Worm (Caenorhabditis elegans): ENCODE measurements around the gene F59A1.6.

The F59A1.6 gene

ce11 chrV:17699097-17699496 lies 14.2 kb downstream of the F59A1.6 start, which contains the start of gene Y26G10.4:
Y26G10.4 (minus strand) TSS chrV:17699197.
- TF ChIP-seq mbf-1 (tag; optimal IDR thresholded peaks at IDR 0.05) (no peak), sma-3 (GFP tag; optimal IDR thresholded peaks at IDR 0.05) (no peak), lin-11 (tag; optimal IDR thresholded peaks at IDR 0.05) (no peak), unc-62 (GFP tag; optimal IDR thresholded peaks at IDR 0.05) (no peak), peb-1 (tag; optimal IDR thresholded peaks at IDR 0.05) (no peak), C34F6.9 (tag; optimal IDR thresholded peaks at IDR 0.05) (no peak), ceh-16 (tag; optimal IDR thresholded peaks at IDR 0.05) (no peak), R02D3.7 (tag; optimal IDR thresholded peaks at IDR 0.05) (no peak), skn-1 (tag; optimal IDR thresholded peaks at IDR 0.05) (no peak), nhr-129 (tag; optimal IDR thresholded peaks at IDR 0.05) (no peak), crh-2 (tag; optimal IDR thresholded peaks at IDR 0.05) (no peak), Y55F3AM.14 (GFP tag; optimal IDR thresholded peaks at IDR 0.05) (no peak), unc-55 (GFP tag; optimal IDR thresholded peaks at IDR 0.05) (no peak), nhr-12 (tag; optimal IDR thresholded peaks at IDR 0.05) (no peak), sma-9 (GFP tag; optimal IDR thresholded peaks at IDR 0.05) (no peak), sma-9 (tag; optimal IDR thresholded peaks at IDR 0.05) (no peak), nhr-11 (tag; optimal IDR thresholded peaks at IDR 0.05) (no peak), unc-39 (tag; optimal IDR thresholded peaks at IDR 0.05) (no peak), blmp-1 (tag; optimal IDR thresholded peaks at IDR 0.05; ENCODE audit: insufficient read depth) (no peak), sem-4 (tag; optimal IDR thresholded peaks at IDR 0.05) (no peak), ama-1 (optimal IDR thresholded peaks at IDR 0.05) (no peak)

- TF ChIP-seq mdl-1 (tag; optimal IDR thresholded peaks at IDR 0.05) (no peak), egl-27 (tag; optimal IDR thresholded peaks at IDR 0.05) (no peak), blmp-1 (tag; optimal IDR thresholded peaks at IDR 0.05; ENCODE audit: insufficient read depth) (no peak), ama-1 (optimal IDR thresholded peaks at IDR 0.05) (no peak), ceh-82 (tag; optimal IDR thresholded peaks at IDR 0.05) (no peak), nhr-77 (tag; optimal IDR thresholded peaks at IDR 0.05) (no peak), Y55F3AM.14 (GFP tag; optimal IDR thresholded peaks at IDR 0.05) (no peak), lin-39 (tag; optimal IDR thresholded peaks at IDR 0.05) (no peak), dmd-4 (tag; optimal IDR thresholded peaks at IDR 0.05) (no peak), alr-1 (tag; optimal IDR thresholded peaks at IDR 0.05) (no peak)
Measured at ce11 chrV:17699659-17700058, 14.7 kb downstream of the F59A1.6 start, which contains the start of gene Y26G10.6. Y26G10.6 (plus strand) TSS chrV:17699959.

- no peak for TF ChIP-seq lin-39 (tag; optimal IDR thresholded peaks at IDR 0.05)
- TF ChIP-seq sma-3 (GFP tag; optimal IDR thresholded peaks at IDR 0.05): no peak
- TF ChIP-seq mdl-1 (tag; optimal IDR thresholded peaks at IDR 0.05): no peak
- TF ChIP-seq unc-62 (GFP tag; optimal IDR thresholded peaks at IDR 0.05): no peak
- no peak for TF ChIP-seq fos-1 (tag; optimal IDR thresholded peaks at IDR 0.05)
- no peak for TF ChIP-seq ZK546.5 (tag; optimal IDR thresholded peaks at IDR 0.05)
- TF ChIP-seq nhr-21 (tag; optimal IDR thresholded peaks at IDR 0.05): no peak
- no peak for TF ChIP-seq ztf-4 (tag; optimal IDR thresholded peaks at IDR 0.05)
- TF ChIP-seq dmd-4 (tag; optimal IDR thresholded peaks at IDR 0.05): no peak
- no peak for TF ChIP-seq unc-39 (tag; optimal IDR thresholded peaks at IDR 0.05)
- no peak for TF ChIP-seq nhr-6 (tag; optimal IDR thresholded peaks at IDR 0.05)
- no peak for TF ChIP-seq ceh-16 (tag; optimal IDR thresholded peaks at IDR 0.05)
- no peak for TF ChIP-seq sma-9 (GFP tag; optimal IDR thresholded peaks at IDR 0.05)
- no peak for TF ChIP-seq sma-9 (tag; optimal IDR thresholded peaks at IDR 0.05)
- TF ChIP-seq ama-1 (optimal IDR thresholded peaks at IDR 0.05): no peak
- no peak for TF ChIP-seq F13H6.1 (tag; optimal IDR thresholded peaks at IDR 0.05)
- TF ChIP-seq Y55F3AM.14 (GFP tag; optimal IDR thresholded peaks at IDR 0.05): no peak
- no peak for TF ChIP-seq lin-11 (tag; optimal IDR thresholded peaks at IDR 0.05)
- TF ChIP-seq gmeb-1 (tag; optimal IDR thresholded peaks at IDR 0.05): no peak
- TF ChIP-seq snpc-4 (tag; optimal IDR thresholded peaks at IDR 0.05): no peak
- no peak for TF ChIP-seq ceh-82 (tag; optimal IDR thresholded peaks at IDR 0.05)
Measured at ce11 chrV:17700728-17701262, 15.9 kb downstream of the F59A1.6 start, which contains the start of the genes Y26G10.5 and srh-32. Y26G10.5 (minus strand) TSS chrV:17700828. srh-32 (plus strand) TSS chrV:17701212.

ce11 chrV:17705814-17706213 lies 20.9 kb downstream of the F59A1.6 start, which contains the start of gene W06D12.6:
W06D12.6 (plus strand) TSS chrV:17706114.
- TF ChIP-seq skn-1 (tag; optimal IDR thresholded peaks at IDR 0.05): no peak
- no peak for TF ChIP-seq peb-1 (tag; optimal IDR thresholded peaks at IDR 0.05)
- TF ChIP-seq nhr-10 (tag; optimal IDR thresholded peaks at IDR 0.05): no peak
- no peak for TF ChIP-seq R02D3.7 (tag; optimal IDR thresholded peaks at IDR 0.05)
- TF ChIP-seq ceh-82 (tag; optimal IDR thresholded peaks at IDR 0.05): no peak
- no peak for TF ChIP-seq nhr-129 (tag; optimal IDR thresholded peaks at IDR 0.05)
- no peak for TF ChIP-seq gmeb-1 (tag; optimal IDR thresholded peaks at IDR 0.05)
- no peak for TF ChIP-seq nhr-77 (tag; optimal IDR thresholded peaks at IDR 0.05)
- no peak for TF ChIP-seq snpc-4 (tag; optimal IDR thresholded peaks at IDR 0.05)
- no peak for TF ChIP-seq nhr-23 (tag; optimal IDR thresholded peaks at IDR 0.05)
